Worm (Caenorhabditis elegans) whole organism, L2 larva: ENCODE data around the gene dep-1.
A peak's percentile ranks its signal among the peaks of the same experiment; 100 is the strongest.

Experiments used
- C34F6.9 ChIP-seq: fragments of 150-350 bp; optimal IDR thresholded peaks from 2 replicates; lab custom pipeline; 2014; ENCODE audit warnings: missing biosample characterization, missing genetic modification characterization
- R02D3.7 ChIP-seq: fragments of 150-350 bp; optimal IDR thresholded peaks from 2 replicates; lab custom pipeline; 2014; ENCODE audit warnings: missing biosample characterization, missing genetic modification characterization
- Y55F3AM.14 ChIP-seq: fragments of 200-800 bp; sonication (Bioruptor generic); optimal IDR thresholded peaks from 2 replicates; lab custom pipeline; 2018; ENCODE audit warnings: mild to moderate bottlenecking, missing genetic modification characterization, missing compliant biosample characterization
- alr-1 ChIP-seq: fragments of 150-350 bp; optimal IDR thresholded peaks from 2 replicates; lab custom pipeline; 2014; ENCODE audit warnings: missing biosample characterization, missing genetic modification characterization
- aly-2 ChIP-seq: fragments of 150-350 bp; optimal IDR thresholded peaks from 2 replicates; lab custom pipeline; 2014; ENCODE audit warnings: missing biosample characterization, missing genetic modification characterization
- ama-1 ChIP-seq: fragments of 150-350 bp; optimal IDR thresholded peaks from 2 replicates; lab custom pipeline; 2018; ENCODE audit warnings: inconsistent platforms
- ceh-82 ChIP-seq: fragments of 150-350 bp; optimal IDR thresholded peaks from 2 replicates; lab custom pipeline; 2014; ENCODE audit warnings: missing biosample characterization, missing genetic modification characterization
- crh-2 ChIP-seq: sonication (generic microtip); optimal IDR thresholded peaks from 2 replicates; lab custom pipeline; 2017; ENCODE audit warnings: missing biosample characterization, missing genetic modification characterization
- dmd-4 ChIP-seq: sonication (generic microtip); optimal IDR thresholded peaks from 2 replicates; lab custom pipeline; 2017; ENCODE audit warnings: missing biosample characterization, missing genetic modification characterization
- egl-27 ChIP-seq: sonication (generic microtip); optimal IDR thresholded peaks from 3 replicates; lab custom pipeline; 2017; ENCODE audit warnings: missing biosample characterization, missing genetic modification reagents, missing genetic modification characterization
- fos-1 ChIP-seq: fragments of 150-350 bp; optimal IDR thresholded peaks from 2 replicates; lab custom pipeline; 2014; ENCODE audit warnings: missing biosample characterization, missing genetic modification characterization
- gmeb-1 ChIP-seq: fragments of 150-350 bp; optimal IDR thresholded peaks from 2 replicates; lab custom pipeline; 2014; ENCODE audit warnings: missing biosample characterization, missing genetic modification characterization
- lin-11 ChIP-seq: fragments of 150-350 bp; sonication (generic microtip); optimal IDR thresholded peaks from 2 replicates; lab custom pipeline; 2014; ENCODE audit warnings: missing biosample characterization, missing genetic modification characterization, inconsistent platforms, mixed read lengths
- lin-39 ChIP-seq: fragments of 150-350 bp; optimal IDR thresholded peaks from 2 replicates; lab custom pipeline; 2014; ENCODE audit warnings: missing biosample characterization, missing genetic modification reagents, missing genetic modification characterization
- lsy-2 ChIP-seq, 2 experiments: fragments of 150-350 bp in 1 of 2; sonication (generic microtip) in 1 of 2; optimal IDR thresholded peaks; 2 replicates each; lab custom pipeline; 2014 to 2017; ENCODE audit warnings: missing biosample characterization in 2 of 2, missing genetic modification characterization in 2 of 2
- mab-5 ChIP-seq: fragments of 150-350 bp; optimal IDR thresholded peaks from 2 replicates; lab custom pipeline; 2014; ENCODE audit warnings: missing biosample characterization, missing genetic modification characterization
- mbf-1 ChIP-seq: sonication (generic microtip); optimal IDR thresholded peaks from 2 replicates; lab custom pipeline; 2017; ENCODE audit warnings: missing biosample characterization, missing genetic modification characterization
- mdl-1 ChIP-seq, 2 experiments: fragments of 150-350 bp in 1 of 2; sonication (generic microtip) in 1 of 2; optimal IDR thresholded peaks; 2 replicates each; lab custom pipeline; 2017; ENCODE audit warnings: missing biosample characterization in 2 of 2, missing genetic modification characterization in 2 of 2
- nhr-129 ChIP-seq: fragments of 150-350 bp; optimal IDR thresholded peaks from 2 replicates; lab custom pipeline; 2014; ENCODE audit warnings: missing biosample characterization, missing genetic modification characterization
- nhr-21 ChIP-seq: fragments of 150-350 bp; optimal IDR thresholded peaks from 2 replicates; lab custom pipeline; 2014; ENCODE audit warnings: missing biosample characterization, missing genetic modification characterization
- nhr-237 ChIP-seq: fragments of 150-350 bp; optimal IDR thresholded peaks from 2 replicates; lab custom pipeline; 2014; ENCODE audit warnings: missing biosample characterization, missing genetic modification characterization
- nhr-6 ChIP-seq: fragments of 150-350 bp; optimal IDR thresholded peaks from 2 replicates; lab custom pipeline; 2014; ENCODE audit warnings: missing biosample characterization, missing genetic modification characterization
- nhr-77 ChIP-seq: fragments of 150-350 bp; optimal IDR thresholded peaks from 2 replicates; lab custom pipeline; 2014; ENCODE audit warnings: missing biosample characterization, missing genetic modification characterization
- peb-1 ChIP-seq: fragments of 150-350 bp; optimal IDR thresholded peaks from 2 replicates; lab custom pipeline; 2014; ENCODE audit warnings: missing biosample characterization, missing genetic modification characterization
- sem-4 ChIP-seq: fragments of 150-350 bp; optimal IDR thresholded peaks from 2 replicates; lab custom pipeline; 2014; ENCODE audit warnings: missing biosample characterization, missing genetic modification reagents, missing genetic modification characterization
- skn-1 ChIP-seq: sonication (generic microtip); optimal IDR thresholded peaks from 2 replicates; lab custom pipeline; 2017; ENCODE audit warnings: missing biosample characterization, missing genetic modification characterization
- sma-3 ChIP-seq: sonication (generic microtip); optimal IDR thresholded peaks from 2 replicates; lab custom pipeline; 2016; ENCODE audit warnings: missing genetic modification reagents, missing genetic modification characterization, missing compliant biosample characterization
- sma-9 ChIP-seq, 2 experiments: fragments of 150-350 bp in 1 of 2; sonication (generic microtip) in 1 of 2; optimal IDR thresholded peaks; 2 replicates each; lab custom pipeline; 2014 to 2016; ENCODE audit warnings: missing genetic modification characterization in 2 of 2, mild to moderate bottlenecking in 1 of 2, missing biosample characterization in 1 of 2, missing compliant biosample characterization in 1 of 2, missing genetic modification reagents in 1 of 2, moderate library complexity in 1 of 2
- zag-1 ChIP-seq: fragments of 150-350 bp; optimal IDR thresholded peaks from 2 replicates; lab custom pipeline; 2014; ENCODE audit warnings: missing biosample characterization, missing genetic modification characterization
- ztf-11 ChIP-seq: sonication (generic microtip); optimal IDR thresholded peaks from 2 replicates; lab custom pipeline; 2017; ENCODE audit warnings: missing biosample characterization, missing genetic modification characterization
- ztf-4 ChIP-seq: fragments of 150-350 bp; optimal IDR thresholded peaks from 2 replicates; lab custom pipeline; 2014; ENCODE audit warnings: missing biosample characterization, missing genetic modification characterization

The dep-1 gene

DNA sequence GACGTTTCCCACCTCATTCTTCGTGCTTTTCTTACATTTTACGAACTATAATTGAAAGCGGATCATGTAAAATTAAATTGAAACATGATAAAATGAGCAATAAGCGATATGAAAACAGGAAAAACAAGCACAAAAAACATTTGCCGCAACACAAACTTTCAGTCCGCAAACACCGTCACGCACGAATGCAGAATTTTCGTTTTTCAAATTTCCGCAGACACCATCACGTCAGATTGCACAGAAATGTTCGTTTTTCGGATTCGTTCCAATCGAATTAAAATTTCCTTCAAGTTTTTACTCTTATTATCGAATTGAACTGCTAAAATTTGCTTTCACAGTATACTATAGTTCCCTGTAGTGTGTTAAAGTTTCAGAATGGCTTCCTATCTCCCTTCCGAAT is 35.0 kb upstream of the dep-1 start, which contains the start of gene chmp-7 (continued):
- peak; percentile 88 for TF ChIP-seq gmeb-1 (tag; lab: Kevin White, UChicago)

DNA sequence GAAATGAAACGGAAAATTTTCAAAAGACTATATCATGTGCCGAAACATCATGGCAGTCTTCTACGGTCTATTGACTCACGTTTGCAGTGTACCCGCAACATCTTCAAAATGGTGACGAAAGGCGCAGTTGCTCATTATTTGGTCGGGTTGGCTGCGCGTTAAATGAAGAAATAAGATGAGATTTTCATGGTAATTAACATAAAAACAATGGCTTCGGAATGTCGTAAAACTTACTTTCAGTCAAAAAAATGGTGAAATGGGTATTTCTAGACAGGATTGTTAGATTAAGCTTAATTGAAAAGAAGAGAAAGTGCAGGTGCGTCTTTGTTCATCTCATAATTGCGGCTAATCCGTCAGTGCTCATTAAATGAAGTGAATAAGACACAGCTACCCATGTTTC is 34.0 kb upstream of the dep-1 start, which contains the start of gene T24B8.7:
TSS of gene T24B8.7 (minus strand) at position 101 of the 400 bp plus-strand sequence.
- TF ChIP-seq sma-9 (GFP tag; optimal IDR thresholded peaks at IDR 0.05; lab: Kevin White, UChicago) (no peak), sma-9 (tag; optimal IDR thresholded peaks at IDR 0.05; lab: Kevin White, UChicago) (no peak), egl-27 (tag; lab: Kevin White, UChicago) (no peak)

DNA sequence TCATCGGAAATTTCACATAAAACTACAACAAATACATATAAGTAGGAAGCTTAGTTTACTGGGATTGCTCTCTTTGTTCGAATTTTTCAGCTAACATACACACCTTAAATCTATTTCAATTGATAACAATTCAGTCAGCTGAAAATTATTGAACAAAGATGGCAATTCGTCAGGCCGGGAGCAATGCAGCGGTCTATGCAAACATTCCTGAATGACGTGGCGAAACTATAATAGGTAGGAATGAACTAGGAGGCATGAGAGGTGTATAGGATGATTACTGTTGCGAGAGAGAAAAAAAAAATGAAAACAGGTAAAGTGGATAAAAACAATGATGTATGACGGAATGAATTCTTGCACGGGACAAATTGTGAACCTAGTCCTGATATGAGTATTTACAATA is 22.5 kb upstream of the dep-1 start:
- no peak for TF ChIP-seq lin-39
- TF ChIP-seq dmd-4 (tag; lab: Kevin White, UChicago), result no peak
- no peak for TF ChIP-seq mab-5
- peak; percentile 71 for TF ChIP-seq fos-1 (tag; lab: Kevin White, UChicago)
- no peak for TF ChIP-seq nhr-237

DNA sequence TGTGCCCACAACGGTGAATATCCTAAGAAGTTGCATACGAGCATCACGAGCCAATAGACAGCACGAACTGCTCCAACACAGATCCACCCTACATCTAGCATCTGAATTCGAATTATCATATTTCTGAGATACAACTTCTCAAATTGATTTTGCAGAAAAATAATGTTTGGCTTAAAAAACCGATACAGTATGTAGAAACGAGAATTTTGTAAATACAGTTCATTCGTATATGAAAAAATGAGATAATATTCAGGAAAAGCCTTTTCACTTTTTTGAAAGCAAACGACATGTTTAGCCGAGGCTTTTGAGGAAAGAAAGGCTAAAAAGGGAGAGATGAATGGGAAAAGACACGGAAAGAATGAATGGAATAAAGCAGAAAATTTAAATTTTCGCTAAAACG is 21.7 kb upstream of the dep-1 start, which contains the start of gene F37B12.3:
TSS of gene F37B12.3 (minus strand) at position 101 of the 400 bp plus-strand sequence.
- TF ChIP-seq nhr-6 (tag; lab: Kevin White, UChicago) (no peak), ztf-11 (no peak)

DNA sequence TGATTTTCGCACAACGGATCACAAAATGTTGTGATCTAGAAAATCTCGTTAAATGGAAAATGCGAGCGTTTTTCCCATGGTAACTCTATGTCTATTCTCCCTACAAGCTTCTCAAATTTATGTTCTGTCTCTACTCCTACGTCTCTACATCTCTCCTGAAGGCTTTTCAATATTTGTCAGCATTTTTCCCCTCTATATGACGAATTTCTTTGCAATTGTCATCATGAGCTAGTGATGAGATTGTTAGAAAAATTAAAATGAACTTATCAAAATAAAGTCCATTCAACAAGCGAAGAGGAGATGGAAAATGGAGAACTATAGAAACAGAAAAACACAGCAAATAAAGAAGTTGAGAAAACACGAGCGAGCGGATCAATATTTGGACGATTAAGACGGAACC is 19.1 kb upstream of the dep-1 start:
- peak; percentile 94 for TF ChIP-seq skn-1 (tag; lab: Kevin White, UChicago)
- peak; percentile 15 for TF ChIP-seq fos-1 (tag; lab: Kevin White, UChicago)
- TF ChIP-seq peb-1, result no peak
- TF ChIP-seq mab-5, result no peak
- no peak for TF ChIP-seq aly-2
- no peak for TF ChIP-seq Y55F3AM.14 (GFP tag; lab: Kevin White, UChicago)
- no peak for TF ChIP-seq sem-4 (tag; lab: Kevin White, UChicago)
- no peak for TF ChIP-seq alr-1 (tag; lab: Kevin White, UChicago)
- TF ChIP-seq ceh-82 (tag; lab: Kevin White, UChicago), result no peak
- no peak for TF ChIP-seq nhr-77 (tag; lab: Kevin White, UChicago)
- TF ChIP-seq, all 48 proteins: peak for 2

DNA sequence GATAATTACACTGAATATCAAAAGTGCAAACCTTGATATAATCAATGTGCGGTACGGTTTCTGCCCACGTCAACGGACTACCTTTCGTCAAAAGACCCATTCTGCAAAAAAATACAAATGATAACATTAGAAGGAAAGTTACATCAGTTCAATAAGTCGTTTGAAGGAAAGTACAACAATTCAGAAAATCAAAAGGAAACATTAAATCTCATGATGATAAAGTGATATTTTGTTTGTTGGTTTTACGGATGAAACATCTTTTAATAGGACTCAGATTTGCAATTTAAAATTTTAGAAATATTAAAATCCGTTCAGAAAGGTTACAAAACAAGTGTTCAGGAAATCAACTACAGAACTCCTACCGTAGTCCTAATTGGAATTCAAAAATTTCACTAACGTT is 18.6 kb upstream of the dep-1 start, which contains the start of gene gcs-1:
TSS of gene gcs-1 (minus strand) at position 101 of the 400 bp plus-strand sequence.
- no peak for TF ChIP-seq nhr-237
- no peak for TF ChIP-seq nhr-6 (tag; lab: Kevin White, UChicago)
- no peak for TF ChIP-seq lsy-2 (tag; optimal IDR thresholded peaks at IDR 0.05; lab: Kevin White, UChicago)
- TF ChIP-seq lin-11 (tag; lab: Kevin White, UChicago), result no peak
- no peak for TF ChIP-seq zag-1
- no peak for TF ChIP-seq aly-2
- no peak for TF ChIP-seq C34F6.9 (tag; lab: Kevin White, UChicago)
- TF ChIP-seq mbf-1 (tag; lab: Kevin White, UChicago), result no peak
- no peak for TF ChIP-seq mdl-1 (tag; optimal IDR thresholded peaks at IDR 0.05; lab: Kevin White, UChicago)
- TF ChIP-seq R02D3.7 (tag; lab: Kevin White, UChicago), result no peak
- TF ChIP-seq ama-1, result no peak
- no peak for TF ChIP-seq sem-4 (tag; lab: Kevin White, UChicago)
- no peak for TF ChIP-seq nhr-129 (tag; lab: Kevin White, UChicago)

DNA sequence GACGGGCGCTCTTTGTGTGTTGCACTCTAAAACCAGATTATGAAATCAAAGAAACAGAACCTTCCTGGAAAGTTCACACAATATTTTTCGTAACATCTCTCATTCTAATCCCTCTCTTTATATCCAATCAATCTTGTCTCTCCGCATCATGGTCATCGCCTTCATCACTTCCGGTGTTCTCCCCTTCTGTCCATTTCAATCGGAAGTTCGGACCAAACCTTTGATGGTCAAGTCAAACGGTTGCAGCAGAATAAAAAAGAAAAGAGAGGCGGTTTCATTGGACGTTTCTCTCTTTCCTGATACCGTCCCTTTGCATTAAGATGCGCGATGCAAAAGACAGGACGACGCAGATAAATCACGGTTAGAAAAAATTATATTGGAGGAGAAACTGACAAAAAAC is 13.4 kb upstream of the dep-1 start:
- no peak for TF ChIP-seq nhr-6 (tag; lab: Kevin White, UChicago)
- peak; percentile 12 for TF ChIP-seq sma-3
- no peak for TF ChIP-seq ztf-4
- TF ChIP-seq egl-27 (tag; lab: Kevin White, UChicago), result peak; percentile 52
- no peak for TF ChIP-seq sma-9 (GFP tag; optimal IDR thresholded peaks at IDR 0.05; lab: Kevin White, UChicago)
- no peak for TF ChIP-seq sma-9 (tag; optimal IDR thresholded peaks at IDR 0.05; lab: Kevin White, UChicago)
- TF ChIP-seq crh-2 (tag; lab: Kevin White, UChicago), result no peak
- no peak for TF ChIP-seq ztf-11
- no peak for TF ChIP-seq aly-2
- peak; percentile 81 for TF ChIP-seq nhr-21 (tag; lab: Kevin White, UChicago)
